Fruit fly (Drosophila melanogaster) whole organism, embryonic: ENCODE results near the gene Vps2.
A peak's percentile ranks its signal among the peaks of the same experiment; 100 is the strongest.

Experiments used
- ATbp ChIP-seq: fragments of 200-800 bp; sonication (Bioruptor generic); optimal IDR thresholded peaks from 2 replicates; lab custom pipeline; 2017; ENCODE audit warnings: missing biosample characterization, mild to moderate bottlenecking, missing genetic modification characterization, missing genetic modification reagents
- Ada2b ChIP-seq: fragments of 200-800 bp; sonication (Bioruptor generic); IDR thresholded peaks from 2 replicates; pipeline ENCODE4 v1.3.6; 2022; ENCODE audit warnings: missing biosample characterization, missing genetic modification characterization
- Aef1 ChIP-seq: fragments of 200-800 bp; sonication (Bioruptor generic); IDR thresholded peaks from 3 replicates; pipeline ENCODE4 v1.3.6; 2022; ENCODE audit warnings: missing biosample characterization, missing genetic modification characterization
- Antp ChIP-seq: fragments of 200-800 bp; sonication (Bioruptor generic); optimal IDR thresholded peaks from 3 replicates; lab custom pipeline; 2016; ENCODE audit warnings: missing biosample characterization, missing genetic modification characterization
- CG10147 ChIP-seq: fragments of 200-800 bp; sonication (Bioruptor generic); optimal IDR thresholded peaks from 2 replicates; lab custom pipeline; 2019; ENCODE audit warnings: missing biosample characterization, mild to moderate bottlenecking, missing genetic modification characterization, moderate library complexity
- CG10959 ChIP-seq: fragments of 200-800 bp; sonication (Bioruptor generic); IDR thresholded peaks from 2 replicates; pipeline ENCODE4 v1.3.6; 2022; ENCODE audit warnings: missing biosample characterization, missing genetic modification characterization
- CG14667 ChIP-seq: fragments of 200-800 bp; sonication (Bioruptor generic); IDR thresholded peaks from 2 replicates; pipeline ENCODE4 v1.3.6; 2022; ENCODE audit warnings: missing biosample characterization, missing genetic modification characterization
- CG16863 ChIP-seq: fragments of 200-800 bp; sonication (Bioruptor generic); optimal IDR thresholded peaks from 3 replicates; lab custom pipeline; 2016; ENCODE audit warnings: missing biosample characterization, missing genetic modification characterization
- CG30020 ChIP-seq: fragments of 200-800 bp; optimal IDR thresholded peaks from 2 replicates; lab custom pipeline; 2019; ENCODE audit warnings: missing biosample characterization, mild to moderate bottlenecking, missing genetic modification characterization, moderate library complexity
- CG3847 ChIP-seq: fragments of 200-800 bp; sonication (Bioruptor generic); IDR thresholded peaks from 2 replicates; pipeline ENCODE4 v1.3.6; 2022; ENCODE audit warnings: missing biosample characterization, missing genetic modification characterization
- CG3995 ChIP-seq: fragments of 200-800 bp; sonication (Bioruptor generic); optimal IDR thresholded peaks from 3 replicates; lab custom pipeline; 2016; ENCODE audit warnings: missing biosample characterization, missing genetic modification characterization
- CG4707 ChIP-seq: fragments of 200-800 bp; sonication (Bioruptor generic); optimal IDR thresholded peaks from 2 replicates; lab custom pipeline; 2018; ENCODE audit warnings: missing biosample characterization, mild to moderate bottlenecking, missing genetic modification characterization, moderate library complexity
- CG6689 ChIP-seq: fragments of 200-800 bp; sonication (Bioruptor generic); IDR thresholded peaks from 2 replicates; pipeline ENCODE4 v1.3.6; 2022; ENCODE audit warnings: missing biosample characterization, missing genetic modification characterization
- CG8359 ChIP-seq: fragments of 200-800 bp; sonication (Bioruptor generic); optimal IDR thresholded peaks from 2 replicates; lab custom pipeline; 2017; ENCODE audit warnings: missing biosample characterization, mild to moderate bottlenecking, missing genetic modification characterization, borderline replicate concordance
- CHES-1-like ChIP-seq: fragments of 200-800 bp; sonication (Bioruptor generic); optimal IDR thresholded peaks from 2 replicates; lab custom pipeline; 2016; ENCODE audit warnings: missing biosample characterization, missing genetic modification characterization
- Dad ChIP-seq: fragments of 200-800 bp; sonication (Bioruptor generic); optimal IDR thresholded peaks from 3 replicates; lab custom pipeline; 2016; ENCODE audit warnings: missing biosample characterization, missing genetic modification characterization
- Dbx ChIP-seq: fragments of 200-800 bp; sonication (Bioruptor generic); IDR thresholded peaks from 3 replicates; pipeline ENCODE4 v1.3.6; 2022; ENCODE audit warnings: missing biosample characterization, missing genetic modification characterization
- Dfd ChIP-seq, 2 experiments: fragments of >200 bp; optimal IDR thresholded peaks; 2 replicates each; lab custom pipeline; 2017; ENCODE audit warnings: missing biosample characterization in 2 of 2, missing genetic modification characterization in 2 of 2
- Dip3 ChIP-seq: fragments of 200-800 bp; sonication (Bioruptor generic); optimal IDR thresholded peaks from 3 replicates; lab custom pipeline; 2016; ENCODE audit warnings: missing biosample characterization, missing genetic modification characterization
- H15 ChIP-seq: fragments of 200-800 bp; sonication (Bioruptor generic); IDR thresholded peaks from 3 replicates; pipeline ENCODE4 v1.3.6; 2022; ENCODE audit warnings: missing biosample characterization, missing genetic modification characterization
- NC2α ChIP-seq: fragments of 200-800 bp; sonication (Bioruptor generic); optimal IDR thresholded peaks from 2 replicates; lab custom pipeline; 2016; ENCODE audit warnings: missing biosample characterization, missing genetic modification characterization
- Pdp1 ChIP-seq, 2 experiments: fragments of 200-800 bp; sonication (Bioruptor generic); optimal IDR thresholded peaks; 3 replicates each; lab custom pipeline; 2016; ENCODE audit warnings: missing biosample characterization in 2 of 2, missing genetic modification characterization in 2 of 2, mild to moderate bottlenecking in 1 of 2, moderate library complexity in 1 of 2
- Ravus ChIP-seq: fragments of 200-800 bp; sonication (Bioruptor generic); IDR thresholded peaks from 2 replicates; pipeline ENCODE4 v1.3.6; 2022; ENCODE audit warnings: missing biosample characterization, missing genetic modification characterization
- Side ChIP-seq: fragments of 200-800 bp; sonication (Bioruptor generic); optimal IDR thresholded peaks from 2 replicates; lab custom pipeline; 2016; ENCODE audit warnings: missing biosample characterization, missing genetic modification characterization
- Stat92E ChIP-seq, 3 experiments: fragments of >200 bp in 2 of 3; fragments of 200-800 bp in 1 of 3; sonication (Bioruptor generic) in 1 of 3; optimal IDR thresholded peaks; 2 replicates each; lab custom pipeline; 2017 to 2019; ENCODE audit warnings: missing biosample characterization in 3 of 3, missing genetic modification characterization in 3 of 3, mild to moderate bottlenecking in 1 of 3, moderate library complexity in 1 of 3
- Usf ChIP-seq: fragments of 200-800 bp; sonication (Bioruptor generic); optimal IDR thresholded peaks from 2 replicates; lab custom pipeline; 2017; ENCODE audit warnings: missing genotype, missing biosample characterization, missing genetic modification characterization
- YL-1 ChIP-seq: fragments of 200-800 bp; sonication (Bioruptor generic); optimal IDR thresholded peaks from 3 replicates; lab custom pipeline; 2017; ENCODE audit warnings: missing biosample characterization, mild to moderate bottlenecking, missing genetic modification characterization
- ab ChIP-seq: fragments of 200-800 bp; sonication (Bioruptor generic); optimal IDR thresholded peaks from 2 replicates; lab custom pipeline; 2016; ENCODE audit warnings: missing biosample characterization, missing genetic modification characterization
- abd-A ChIP-seq: fragments of 200-800 bp; sonication (Bioruptor generic); optimal IDR thresholded peaks from 3 replicates; lab custom pipeline; 2019; ENCODE audit warnings: missing biosample characterization, mild to moderate bottlenecking, missing genetic modification characterization, moderate library complexity
- amos ChIP-seq: fragments of 200-800 bp; sonication (Bioruptor generic); IDR thresholded peaks from 2 replicates; pipeline ENCODE4 v1.3.6; 2022; ENCODE audit warnings: missing biosample characterization, missing genetic modification characterization; ENCODE audit not compliant: partially characterized antibody
- bab2 ChIP-seq: fragments of 200-800 bp; sonication (Bioruptor generic); optimal IDR thresholded peaks from 2 replicates; lab custom pipeline; 2016; ENCODE audit warnings: missing biosample characterization, missing genetic modification characterization
- chm ChIP-seq: fragments of 200-800 bp; sonication (Bioruptor generic); IDR thresholded peaks from 2 replicates; pipeline ENCODE4 v1.3.6; 2022; ENCODE audit warnings: missing biosample characterization, missing genetic modification characterization
- emc ChIP-seq: fragments of 200-800 bp; sonication (Bioruptor generic); optimal IDR thresholded peaks from 2 replicates; lab custom pipeline; 2016; ENCODE audit warnings: missing biosample characterization, missing genetic modification characterization
- en ChIP-seq: fragments of 200-800 bp; sonication (Bioruptor generic); optimal IDR thresholded peaks from 2 replicates; lab custom pipeline; 2016; ENCODE audit warnings: missing biosample characterization, missing genetic modification characterization
- esg ChIP-seq: fragments of 200-800 bp; sonication (Bioruptor generic); conservative IDR thresholded peaks from 2 replicates; pipeline ENCODE4 v1.3.6; 2022; ENCODE audit warnings: missing biosample characterization, missing genetic modification characterization
- ftz-f1 ChIP-seq: fragments of 200-800 bp; sonication (Bioruptor generic); optimal IDR thresholded peaks from 2 replicates; lab custom pipeline; 2016; ENCODE audit warnings: missing biosample characterization, missing genetic modification characterization
- gsb ChIP-seq: fragments of 200-800 bp; sonication (Bioruptor generic); IDR thresholded peaks from 2 replicates; pipeline ENCODE4 v1.3.6; 2022; ENCODE audit warnings: missing biosample characterization, missing genetic modification characterization
- ham ChIP-seq: fragments of 200-800 bp; sonication (Bioruptor generic); IDR thresholded peaks from 2 replicates; pipeline ENCODE4 v1.3.6; 2022; ENCODE audit warnings: missing biosample characterization, missing genetic modification characterization
- hb ChIP-seq: fragments of 200-800 bp; sonication (Bioruptor generic); IDR thresholded peaks from 3 replicates; pipeline ENCODE4 v1.3.6; 2022; ENCODE audit warnings: missing biosample characterization, missing genetic modification characterization; ENCODE audit not compliant: partially characterized antibody
- jumu ChIP-seq: fragments of 200-800 bp; sonication (Bioruptor generic); optimal IDR thresholded peaks from 3 replicates; lab custom pipeline; 2016; ENCODE audit warnings: missing biosample characterization, missing genetic modification characterization
- kni ChIP-seq: fragments of 200-800 bp; sonication (Bioruptor generic); optimal IDR thresholded peaks from 3 replicates; lab custom pipeline; 2017; ENCODE audit warnings: mild to moderate bottlenecking, missing biosample characterization, missing genetic modification reagents, missing genetic modification characterization
- lab ChIP-seq: fragments of 200-800 bp; sonication (Bioruptor generic); optimal IDR thresholded peaks from 3 replicates; lab custom pipeline; 2017; ENCODE audit warnings: missing biosample characterization, missing genetic modification characterization, mild to moderate bottlenecking, moderate library complexity, missing genetic modification reagents
- luna ChIP-seq: fragments of 200-800 bp; sonication (Bioruptor generic); optimal IDR thresholded peaks from 2 replicates; lab custom pipeline; 2016; ENCODE audit warnings: missing biosample characterization, missing genetic modification characterization
- maf-S ChIP-seq: fragments of 200-800 bp; sonication (Bioruptor generic); optimal IDR thresholded peaks from 2 replicates; lab custom pipeline; 2016; ENCODE audit warnings: missing biosample characterization, missing genetic modification characterization
- onecut ChIP-seq: fragments of 200-800 bp; sonication (Bioruptor generic); IDR thresholded peaks from 2 replicates; pipeline ENCODE4 v1.3.6; 2022; ENCODE audit warnings: missing biosample characterization, missing genetic modification characterization
- peb ChIP-seq: fragments of 200-800 bp; sonication (Bioruptor generic); IDR thresholded peaks from 2 replicates; pipeline ENCODE4 v1.3.6; 2022; ENCODE audit warnings: missing biosample characterization, missing genetic modification characterization
- ranshi ChIP-seq: fragments of 200-800 bp; sonication (Bioruptor generic); IDR thresholded peaks from 2 replicates; pipeline ENCODE4 v1.3.6; 2022; ENCODE audit warnings: missing biosample characterization, missing genetic modification characterization
- sima ChIP-seq: fragments of 200-800 bp; sonication (Bioruptor generic); optimal IDR thresholded peaks from 2 replicates; lab custom pipeline; 2016; ENCODE audit warnings: missing biosample characterization, missing genetic modification characterization
- sob ChIP-seq: fragments of 200-800 bp; sonication (Bioruptor generic); IDR thresholded peaks from 2 replicates; pipeline ENCODE4 v1.3.6; 2022; ENCODE audit warnings: missing biosample characterization, missing genetic modification characterization
- stc ChIP-seq: fragments of 200-800 bp; sonication (Bioruptor generic); IDR thresholded peaks from 2 replicates; pipeline ENCODE4 v1.3.6; 2022; ENCODE audit warnings: missing biosample characterization, missing genetic modification characterization
- unpg ChIP-seq: fragments of 200-800 bp; sonication (Bioruptor generic); optimal IDR thresholded peaks from 3 replicates; lab custom pipeline; 2018; ENCODE audit warnings: missing biosample characterization, mild to moderate bottlenecking, missing genetic modification characterization, moderate library complexity
- vvl ChIP-seq: fragments of 200-800 bp; sonication (Bioruptor generic); IDR thresholded peaks from 2 replicates; pipeline ENCODE4 v1.3.6; 2022; ENCODE audit warnings: missing biosample characterization, missing genetic modification characterization
- yki ChIP-seq: fragments of >200 bp; optimal IDR thresholded peaks from 3 replicates; lab custom pipeline; 2018

Vps2 gene

dm6 chr3R:26056381-26056780 lies 3.8 kb downstream of the Vps2 start, which contains the start of the genes Sld5 and CG14543 (continued):
- no peak for TF ChIP-seq ranshi (GFP tag; lab: Robert Waterston, UW)
- TF ChIP-seq jumu: no peak
- TF ChIP-seq sob (GFP tag; lab: Robert Waterston, UW): peak; percentile 48; the same call in 1 of the 2 replicates
- no peak for TF ChIP-seq lab (GFP tag; lab: Kevin White, UChicago)
- TF ChIP-seq Aef1 (GFP tag; lab: Robert Waterston, UW): no peak
- TF ChIP-seq peb (GFP tag; lab: Robert Waterston, UW): no peak
- TF ChIP-seq emc: no peak
- TF ChIP-seq CHES-1-like: peak; percentile 58
- TF ChIP-seq hb (GFP tag; lab: Robert Waterston, UW): no peak
- no peak for TF ChIP-seq Stat92E (GFP tag; optimal IDR thresholded peaks at IDR 0.05; lab: Kevin White, UChicago)
- peak; percentile 46; the same call in 1 of the 3 replicates for TF ChIP-seq Dbx
- no peak for TF ChIP-seq gsb (GFP tag; lab: Robert Waterston, UW)
- no peak for TF ChIP-seq Side
- no peak for TF ChIP-seq ATbp (GFP tag; lab: Kevin White, UChicago)
- peak in 1 of 2 experiments; percentile 17 for TF ChIP-seq Pdp1 (GFP tag; optimal IDR thresholded peaks at IDR 0.05; lab: Kevin White, UChicago)
- no peak for TF ChIP-seq en (GFP tag; lab: Kevin White, UChicago)
- TF ChIP-seq CG6689: peak; percentile 27; the same call in 1 of the 2 replicates
- no peak for TF ChIP-seq Usf (GFP tag; lab: Kevin White, UChicago)
- no peak for TF ChIP-seq CG4707 (GFP tag; lab: Kevin White, UChicago)
- TF ChIP-seq CG16863 (GFP tag; lab: Kevin White, UChicago): no peak
- TF ChIP-seq ftz-f1 (GFP tag; lab: Kevin White, UChicago): no peak
- TF ChIP-seq Ada2b (GFP tag; lab: Robert Waterston, UW): no peak
- TF ChIP-seq Dfd (GFP tag; optimal IDR thresholded peaks at IDR 0.05; lab: Kevin White, UChicago): no peak
- TF ChIP-seq vvl (GFP tag; lab: Robert Waterston, UW): no peak; the same call in 1 of the 2 replicates
- TF ChIP-seq CG14667: no peak
- TF ChIP-seq chm: no peak
- no peak for TF ChIP-seq CG10147
- TF ChIP-seq onecut (GFP tag; lab: Robert Waterston, UW): no peak
- no peak for TF ChIP-seq ham (GFP tag; lab: Robert Waterston, UW)
- no peak for TF ChIP-seq yki
- no peak for TF ChIP-seq CG10959 (GFP tag; lab: Robert Waterston, UW)
- no peak for TF ChIP-seq NC2α (GFP tag; lab: Kevin White, UChicago)
- TF ChIP-seq stc (GFP tag; lab: Robert Waterston, UW): no peak
- no peak for TF ChIP-seq esg (GFP tag; lab: Robert Waterston, UW)
- no peak for TF ChIP-seq luna (GFP tag; lab: Kevin White, UChicago)
- no peak for TF ChIP-seq kni (GFP tag; lab: Kevin White, UChicago)
- no peak for TF ChIP-seq CG3995
- TF ChIP-seq bab2 (GFP tag; lab: Kevin White, UChicago): no peak
- no peak for TF ChIP-seq maf-S (GFP tag; lab: Kevin White, UChicago)
- TF ChIP-seq Antp (GFP tag; lab: Kevin White, UChicago): peak; percentile 39
- no peak for TF ChIP-seq CG30020 (tag; lab: Kevin White, UChicago)
- no peak for TF ChIP-seq Ravus (GFP tag; lab: Robert Waterston, UW)
- no peak for TF ChIP-seq sima
- no peak for TF ChIP-seq CG8359 (GFP tag; lab: Kevin White, UChicago)
- peak; percentile 27; the same call in 1 of the 2 replicates for TF ChIP-seq amos
- TF ChIP-seq YL-1 (GFP tag; lab: Kevin White, UChicago): peak; percentile 45
- no peak for TF ChIP-seq unpg
- TF ChIP-seq abd-A (tag; lab: Kevin White, UChicago): no peak
- no peak for TF ChIP-seq Dad
- no peak for TF ChIP-seq ab (GFP tag; lab: Kevin White, UChicago)
- no peak for TF ChIP-seq H15 (GFP tag; lab: Robert Waterston, UW)
- TF ChIP-seq Dip3: no peak
- TF ChIP-seq CG3847 (GFP tag; lab: Robert Waterston, UW): 0 out of 2 replicates have a peak, but pooled peaks have one; percentile 17
